Worm (Caenorhabditis elegans) whole organism, mixed stage, embryonic: ENCODE measurements around the gene aex-4.

Experiments
- M03D4.4 ChIP-seq: sonication (generic microtip); optimal IDR thresholded peaks from 2 replicates; lab custom pipeline; 2017; ENCODE audit warnings: mild to moderate bottlenecking, missing genetic modification characterization, missing compliant biosample characterization
- bed-3 ChIP-seq: fragments of 200-800 bp; sonication (Bioruptor generic); optimal IDR thresholded peaks from 3 replicates; lab custom pipeline; 2018; ENCODE audit warnings: mild to moderate bottlenecking, missing genetic modification characterization, moderate library complexity, missing compliant biosample characterization
- blmp-1 ChIP-seq: fragments of 150-350 bp; optimal IDR thresholded peaks from 2 replicates; lab custom pipeline; 2014; ENCODE audit warnings: missing biosample characterization, missing genetic modification characterization
- ceh-43 ChIP-seq: fragments of 200-800 bp; sonication (Bioruptor generic); optimal IDR thresholded peaks from 2 replicates; lab custom pipeline; 2018; ENCODE audit warnings: mild to moderate bottlenecking, missing genetic modification characterization, moderate library complexity, missing compliant biosample characterization
- ceh-83 ChIP-seq: fragments of 200-800 bp; sonication (Bioruptor generic); optimal IDR thresholded peaks from 2 replicates; lab custom pipeline; 2018; ENCODE audit warnings: mild to moderate bottlenecking, missing genetic modification characterization, missing compliant biosample characterization
- ces-1 ChIP-seq: fragments of 150-350 bp; optimal IDR thresholded peaks from 2 replicates; lab custom pipeline; 2014; ENCODE audit warnings: missing biosample characterization, missing genetic modification reagents, missing genetic modification characterization
- cnd-1 ChIP-seq: fragments of 200-800 bp; sonication (Bioruptor generic); optimal IDR thresholded peaks from 2 replicates; lab custom pipeline; 2018; ENCODE audit warnings: mild to moderate bottlenecking, missing genetic modification characterization, missing compliant biosample characterization
- drap-1 ChIP-seq: fragments of 200-800 bp; sonication (Bioruptor generic); optimal IDR thresholded peaks from 3 replicates; lab custom pipeline; 2018; ENCODE audit warnings: mild to moderate bottlenecking, missing genetic modification characterization, missing compliant biosample characterization
- elt-1 ChIP-seq: sonication (generic microtip); optimal IDR thresholded peaks from 2 replicates; lab custom pipeline; 2017; ENCODE audit warnings: missing genetic modification characterization, mild to moderate bottlenecking, missing compliant biosample characterization, antibody characterized with exemption, moderate library complexity, borderline replicate concordance; ENCODE audit not compliant: insufficient read depth
- elt-3 ChIP-seq: fragments of 150-350 bp; optimal IDR thresholded peaks from 2 replicates; lab custom pipeline; 2014; ENCODE audit warnings: missing biosample characterization, missing genetic modification characterization
- flh-1 ChIP-seq: fragments of 200-800 bp; sonication (Bioruptor generic); optimal IDR thresholded peaks from 2 replicates; lab custom pipeline; 2018; ENCODE audit warnings: mild to moderate bottlenecking, missing genetic modification characterization, moderate library complexity, missing compliant biosample characterization
- ham-2 ChIP-seq: fragments of 200-800 bp; sonication (Bioruptor generic); optimal IDR thresholded peaks from 2 replicates; lab custom pipeline; 2018; ENCODE audit warnings: mild to moderate bottlenecking, missing genetic modification characterization, missing compliant biosample characterization
- hlh-1 ChIP-seq: fragments of 150-350 bp; optimal IDR thresholded peaks from 2 replicates; lab custom pipeline; 2014; ENCODE audit warnings: missing biosample characterization, missing genetic modification reagents, missing genetic modification characterization
- lin-13 ChIP-seq: fragments of 150-350 bp; optimal IDR thresholded peaks from 2 replicates; lab custom pipeline; 2014; ENCODE audit warnings: missing biosample characterization, missing genetic modification characterization
- lin-32 ChIP-seq: fragments of 200-800 bp; sonication (Bioruptor generic); optimal IDR thresholded peaks from 2 replicates; lab custom pipeline; 2018; ENCODE audit warnings: mild to moderate bottlenecking, missing genetic modification characterization, missing compliant biosample characterization
- mab-5 ChIP-seq: fragments of 150-350 bp; optimal IDR thresholded peaks from 2 replicates; lab custom pipeline; 2014; ENCODE audit warnings: missing biosample characterization, missing genetic modification characterization
- mep-1 ChIP-seq: fragments of 150-350 bp; optimal IDR thresholded peaks from 2 replicates; lab custom pipeline; 2017; ENCODE audit warnings: missing biosample characterization, missing genetic modification reagents, missing genetic modification characterization, inconsistent platforms
- mls-2 ChIP-seq: sonication (generic microtip); optimal IDR thresholded peaks from 2 replicates; lab custom pipeline; 2016; ENCODE audit warnings: mild to moderate bottlenecking, missing genetic modification characterization, moderate library complexity, missing compliant biosample characterization
- nhr-12 ChIP-seq: fragments of 150-350 bp; optimal IDR thresholded peaks from 2 replicates; lab custom pipeline; 2014; ENCODE audit warnings: missing biosample characterization, missing genetic modification characterization
- nhr-2 ChIP-seq: fragments of 150-350 bp; optimal IDR thresholded peaks from 2 replicates; lab custom pipeline; 2014; ENCODE audit warnings: missing biosample characterization, missing genetic modification characterization
- nhr-237 ChIP-seq: fragments of 150-350 bp; optimal IDR thresholded peaks from 2 replicates; lab custom pipeline; 2014; ENCODE audit warnings: missing biosample characterization, missing genetic modification characterization
- nhr-28 ChIP-seq: fragments of 150-350 bp; optimal IDR thresholded peaks from 2 replicates; lab custom pipeline; 2014; ENCODE audit warnings: missing biosample characterization, missing genetic modification characterization
- nhr-76 ChIP-seq: sonication (generic microtip); optimal IDR thresholded peaks from 2 replicates; lab custom pipeline; 2017; ENCODE audit warnings: missing biosample characterization, missing genetic modification characterization
- pha-4 ChIP-seq: fragments of 150-350 bp; optimal IDR thresholded peaks from 2 replicates; lab custom pipeline; 2018; ENCODE audit warnings: missing biosample characterization, missing genetic modification reagents, missing genetic modification characterization
- sem-2 ChIP-seq: fragments of 200-800 bp; sonication (Bioruptor generic); optimal IDR thresholded peaks from 2 replicates; lab custom pipeline; 2018; ENCODE audit warnings: mild to moderate bottlenecking, missing genetic modification characterization, missing compliant biosample characterization
- snpc-4 ChIP-seq: fragments of 150-350 bp; optimal IDR thresholded peaks from 2 replicates; lab custom pipeline; 2014; ENCODE audit warnings: missing biosample characterization, missing genetic modification characterization
- sptf-1 ChIP-seq: sonication (generic microtip); optimal IDR thresholded peaks from 2 replicates; lab custom pipeline; 2017; ENCODE audit warnings: mild to moderate bottlenecking, missing genetic modification characterization, moderate library complexity, missing compliant biosample characterization
- tbx-8 ChIP-seq: fragments of 200-800 bp; sonication (Bioruptor generic); optimal IDR thresholded peaks from 2 replicates; lab custom pipeline; 2018; ENCODE audit warnings: mild to moderate bottlenecking, missing genetic modification characterization, moderate library complexity, missing compliant biosample characterization
- unc-120 ChIP-seq: sonication (generic microtip); optimal IDR thresholded peaks from 2 replicates; lab custom pipeline; 2017; ENCODE audit warnings: missing genetic modification characterization, missing compliant biosample characterization; ENCODE audit not compliant: poor library complexity, severe bottlenecking
- unc-39 ChIP-seq: fragments of 150-350 bp; optimal IDR thresholded peaks from 2 replicates; lab custom pipeline; 2014; ENCODE audit warnings: missing biosample characterization, missing genetic modification characterization
- unc-62 ChIP-seq: fragments of 150-350 bp; optimal IDR thresholded peaks from 2 replicates; lab custom pipeline; 2014; ENCODE audit warnings: missing biosample characterization, missing genetic modification reagents, missing genetic modification characterization
- zip-8 ChIP-seq: fragments of 150-350 bp; optimal IDR thresholded peaks from 2 replicates; lab custom pipeline; 2014; ENCODE audit warnings: missing biosample characterization, missing genetic modification characterization
- ztf-11 ChIP-seq: fragments of 150-350 bp; optimal IDR thresholded peaks from 2 replicates; lab custom pipeline; 2014; ENCODE audit warnings: missing biosample characterization, missing genetic modification characterization

Gene aex-4

DNA sequence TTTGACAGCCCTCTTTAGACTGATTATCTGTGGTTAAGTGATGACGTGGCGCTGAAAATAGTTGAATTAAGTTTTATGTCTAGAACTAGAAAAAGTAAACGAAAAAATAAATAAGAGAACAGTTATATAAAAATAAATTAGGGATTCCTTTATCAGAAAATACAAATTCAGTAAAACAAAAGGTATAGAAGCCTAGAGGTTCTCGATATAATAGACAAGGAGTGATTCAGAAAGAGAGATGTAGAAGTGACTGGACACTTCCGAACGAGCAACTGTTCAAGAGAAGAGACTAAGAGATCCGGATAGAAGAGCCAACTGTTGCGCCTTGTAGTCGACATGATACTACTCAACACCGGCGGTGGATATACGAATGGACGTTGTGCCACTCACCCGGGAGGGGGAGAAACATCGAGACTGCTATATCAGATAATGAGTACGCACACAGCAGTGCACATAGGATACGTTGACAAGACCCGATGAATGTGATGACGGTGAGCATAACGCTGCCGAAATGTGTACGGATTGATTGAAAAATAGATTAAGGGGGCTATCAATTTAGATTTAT is 39.8 kb upstream of the aex-4 start, which contains the start of gene tag-278:
TSS of gene tag-278 (minus strand) at position 51 of the 565 bp plus-strand sequence.
- no peak for TF ChIP-seq nhr-2 (tag; lab: Kevin White, UChicago)
- no peak for TF ChIP-seq ceh-43
- no peak for TF ChIP-seq ceh-83 (GFP tag; lab: Kevin White, UChicago)
- TF ChIP-seq sem-2: no peak
- no peak for TF ChIP-seq tbx-8
- TF ChIP-seq flh-1 (GFP tag; lab: Kevin White, UChicago): no peak
- no peak for TF ChIP-seq drap-1
- TF ChIP-seq unc-120 (tag; lab: Kevin White, UChicago): peak; percentile 92
- TF ChIP-seq lin-32: no peak
- TF ChIP-seq hlh-1 (tag; lab: Kevin White, UChicago): peak; percentile 100
- TF ChIP-seq elt-3 (tag; lab: Kevin White, UChicago): no peak
- TF ChIP-seq unc-62 (GFP tag; lab: Kevin White, UChicago): peak; percentile 96
- peak; percentile 50 for TF ChIP-seq mab-5 (tag; lab: Kevin White, UChicago)
- no peak for TF ChIP-seq nhr-237 (tag; lab: Kevin White, UChicago)

DNA sequence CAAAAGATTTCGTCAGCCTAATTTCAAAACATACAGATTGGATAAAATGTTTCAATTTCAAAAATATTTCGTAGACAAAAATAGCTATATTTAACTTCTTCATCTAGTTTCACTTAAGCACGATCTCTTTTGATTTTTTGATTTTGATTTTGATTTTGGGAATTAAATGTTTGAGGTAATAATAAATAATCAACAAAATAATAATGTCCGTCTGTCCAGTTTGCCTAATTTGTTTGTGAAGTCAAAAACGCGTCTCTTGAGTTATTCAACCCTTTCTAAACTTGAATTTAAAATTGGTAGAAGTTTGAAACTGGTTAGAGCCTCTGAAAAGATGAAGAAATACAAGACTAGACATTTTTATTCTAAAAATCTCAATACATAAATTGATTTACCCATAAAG is 39.3 kb upstream of the aex-4 start:
- no peak for TF ChIP-seq flh-1 (GFP tag; lab: Kevin White, UChicago)
- TF ChIP-seq elt-3 (tag; lab: Kevin White, UChicago): no peak
- TF ChIP-seq nhr-12 (tag; lab: Kevin White, UChicago): no peak
- TF ChIP-seq drap-1: no peak
- no peak for TF ChIP-seq nhr-28

DNA sequence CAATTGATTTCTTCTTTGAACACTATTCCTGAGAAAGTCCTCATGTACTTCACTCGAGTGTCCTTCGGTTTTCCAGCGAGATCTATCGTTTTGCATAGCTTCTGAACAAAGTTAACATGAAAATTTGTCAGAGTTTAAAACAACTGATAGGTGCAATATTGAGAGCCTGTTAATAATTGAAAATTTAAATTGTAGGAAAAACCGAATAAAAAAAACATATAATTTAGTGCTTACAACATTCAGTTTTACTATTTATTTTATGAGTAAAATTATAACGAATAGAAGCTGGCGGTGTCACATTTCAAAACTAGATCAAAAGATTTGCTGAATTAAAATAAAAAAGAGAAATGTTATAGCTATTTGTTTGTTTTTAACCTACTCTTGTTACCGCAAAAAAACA is 35.9 kb upstream of the aex-4 start, which contains the start of gene C02F12.8:
TSS of gene C02F12.8 (minus strand) at position 101 of the 400 bp plus-strand sequence.
- TF ChIP-seq zip-8 (no peak), snpc-4 (no peak), ztf-11 (no peak), elt-1 (tag; lab: Kevin White, UChicago) (no peak), unc-39 (no peak), flh-1 (GFP tag; lab: Kevin White, UChicago) (no peak), mep-1 (tag; lab: Kevin White, UChicago) (no peak), elt-3 (tag; lab: Kevin White, UChicago) (no peak)
- TF ChIP-seq, all 35 proteins: peak for 0

DNA sequence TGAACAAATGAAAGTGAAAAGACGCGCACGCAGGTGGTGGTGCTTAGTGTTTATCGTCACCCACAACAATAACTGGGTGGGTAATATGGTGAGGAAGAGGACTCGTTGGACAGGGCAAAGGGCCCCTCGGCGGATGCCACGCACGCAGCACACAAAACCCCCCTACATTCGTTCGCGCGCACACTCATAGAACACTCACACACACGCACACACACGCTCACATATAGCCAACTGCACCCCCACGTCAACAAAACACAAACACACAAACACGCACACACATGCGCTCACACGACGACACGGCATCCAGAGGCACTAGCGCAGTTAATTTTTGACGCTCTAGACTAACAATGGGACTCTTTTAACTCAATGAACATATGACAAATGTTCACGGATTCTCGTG is 34.9 kb upstream of the aex-4 start:
- TF ChIP-seq elt-3 (tag; lab: Kevin White, UChicago) (no peak), cnd-1 (tag; lab: Kevin White, UChicago) (peak; percentile 62), drap-1 (peak; percentile 58), M03D4.4 (tag; lab: Kevin White, UChicago) (peak; percentile 49), nhr-12 (tag; lab: Kevin White, UChicago) (no peak), ham-2 (peak; percentile 65), unc-39 (no peak), tbx-8 (no peak), ces-1 (peak; percentile 14), ceh-83 (GFP tag; lab: Kevin White, UChicago) (no peak), snpc-4 (no peak), nhr-76 (tag; lab: Kevin White, UChicago) (no peak), unc-120 (tag; lab: Kevin White, UChicago) (peak; percentile 33), flh-1 (GFP tag; lab: Kevin White, UChicago) (peak; percentile 2), unc-62 (GFP tag; lab: Kevin White, UChicago) (peak; percentile 6), mls-2 (tag; lab: Kevin White, UChicago) (peak; percentile 74), lin-13 (tag; lab: Kevin White, UChicago) (peak; percentile 69), sptf-1 (peak; percentile 73), pha-4 (tag; lab: Kevin White, UChicago) (no peak), sem-2 (peak; percentile 34), ztf-11 (no peak), elt-1 (tag; lab: Kevin White, UChicago) (no peak)

DNA sequence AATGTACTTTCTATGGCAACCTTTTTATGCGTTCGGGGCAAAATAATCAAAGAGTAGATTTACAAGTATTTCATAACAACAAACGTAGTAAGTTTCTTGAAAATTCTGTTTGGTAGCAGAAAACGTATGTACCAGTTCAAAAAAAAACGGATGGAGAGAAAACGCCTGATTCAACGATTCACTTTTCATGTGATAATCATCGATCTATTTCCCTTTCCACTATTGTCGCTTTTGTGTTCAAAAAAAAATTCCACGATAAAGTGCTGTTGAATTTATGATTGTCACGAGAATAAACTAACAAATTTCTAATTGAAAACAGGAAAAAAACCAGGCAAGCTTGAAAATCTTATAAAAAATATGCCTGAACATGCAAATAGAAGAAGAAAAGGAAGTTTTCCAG is 33.3 kb upstream of the aex-4 start:
- TF ChIP-seq drap-1 (no peak), snpc-4 (no peak), nhr-2 (tag; lab: Kevin White, UChicago) (no peak), ham-2 (no peak), lin-13 (tag; lab: Kevin White, UChicago) (no peak), hlh-1 (tag; lab: Kevin White, UChicago) (no peak), bed-3 (GFP tag; lab: Kevin White, UChicago) (no peak), blmp-1 (tag; lab: Kevin White, UChicago) (no peak), sptf-1 (no peak), lin-32 (no peak), elt-1 (tag; lab: Kevin White, UChicago) (no peak), nhr-237 (tag; lab: Kevin White, UChicago) (no peak), unc-39 (no peak), nhr-76 (tag; lab: Kevin White, UChicago) (no peak), nhr-12 (tag; lab: Kevin White, UChicago) (no peak)
